Worm (Caenorhabditis elegans): Measurements from ENCODE around the gene frpr-8.

frpr-8 gene

ce11 chrX:8718153-8718552 lies 20.5 kb downstream of the frpr-8 start (continued):
- TF ChIP-seq sox-4 (tag; optimal IDR thresholded peaks at IDR 0.05), result no peak

- TF ChIP-seq Y22D7AL.16 (tag; optimal IDR thresholded peaks at IDR 0.05) (no peak), che-1 (tag; optimal IDR thresholded peaks at IDR 0.05) (no peak), pha-4 (tag; optimal IDR thresholded peaks at IDR 0.05) (no peak), dve-1 (tag; optimal IDR thresholded peaks at IDR 0.05) (no peak), elt-4 (tag; optimal IDR thresholded peaks at IDR 0.05) (no peak), ztf-16 (tag; optimal IDR thresholded peaks at IDR 0.05) (no peak), hlh-8 (tag; optimal IDR thresholded peaks at IDR 0.05) (no peak), C38D4.7 (GFP tag; optimal IDR thresholded peaks at IDR 0.05) (no peak), T23F11.4 (GFP tag; optimal IDR thresholded peaks at IDR 0.05) (no peak), gmeb-2 (tag; optimal IDR thresholded peaks at IDR 0.05) (no peak), pros-1 (tag; optimal IDR thresholded peaks at IDR 0.05) (no peak), nfya-1 (tag; optimal IDR thresholded peaks at IDR 0.05) (no peak), ceh-22 (tag; optimal IDR thresholded peaks at IDR 0.05) (no peak), nhr-232 (tag; optimal IDR thresholded peaks at IDR 0.05) (no peak), unc-86 (tag; optimal IDR thresholded peaks at IDR 0.05) (no peak), ceh-18 (tag; optimal IDR thresholded peaks at IDR 0.05) (no peak), tbx-2 (tag; optimal IDR thresholded peaks at IDR 0.05) (no peak)
These were observed 21.2 kb downstream of the frpr-8 start, which contains the start of gene F53A9.8 for ce11 chrX:8718856-8719255. Gene F53A9.8, minus strand, starts transcription at chrX:8718904.

ce11 chrX:8719888-8720287 lies 22.3 kb downstream of the frpr-8 start:
- TF ChIP-seq gmeb-2 (tag; optimal IDR thresholded peaks at IDR 0.05), result no peak
- no peak for TF ChIP-seq pat-9 (tag; optimal IDR thresholded peaks at IDR 0.05)
- TF ChIP-seq T23F11.4 (GFP tag; optimal IDR thresholded peaks at IDR 0.05), result no peak
- no peak for TF ChIP-seq dve-1 (tag; optimal IDR thresholded peaks at IDR 0.05)
- no peak for TF ChIP-seq ref-2 (tag; optimal IDR thresholded peaks at IDR 0.05)
- no peak for TF ChIP-seq pha-4 (tag; optimal IDR thresholded peaks at IDR 0.05)
- TF ChIP-seq npax-4 (tag; optimal IDR thresholded peaks at IDR 0.05), result no peak
- no peak for TF ChIP-seq madf-2 (tag; optimal IDR thresholded peaks at IDR 0.05)
- TF ChIP-seq hlh-15 (tag; optimal IDR thresholded peaks at IDR 0.05), result no peak
- TF ChIP-seq ttx-3 (tag; optimal IDR thresholded peaks at IDR 0.05), result no peak
- TF ChIP-seq C38D4.7 (GFP tag; optimal IDR thresholded peaks at IDR 0.05), result no peak
- no peak for TF ChIP-seq che-1 (tag; optimal IDR thresholded peaks at IDR 0.05)
- no peak for TF ChIP-seq nhr-232 (tag; optimal IDR thresholded peaks at IDR 0.05)
- TF ChIP-seq tbx-2 (tag; optimal IDR thresholded peaks at IDR 0.05), result no peak
- no peak for TF ChIP-seq sox-2 (GFP tag; IDR thresholded peaks at IDR 0.05)
- TF ChIP-seq K09A11.1 (tag; optimal IDR thresholded peaks at IDR 0.05; ENCODE audit: insufficient read depth), result no peak
- TF ChIP-seq ceh-2 (tag; optimal IDR thresholded peaks at IDR 0.05), result no peak
- TF ChIP-seq nfya-1 (tag; optimal IDR thresholded peaks at IDR 0.05), result no peak
- no peak for TF ChIP-seq lin-11 (tag; optimal IDR thresholded peaks at IDR 0.05)
- TF ChIP-seq hlh-8 (tag; optimal IDR thresholded peaks at IDR 0.05), result no peak

ce11 chrX:8720658-8721057 lies 23.0 kb downstream of the frpr-8 start, which contains the start of gene F53A9.9:
Gene F53A9.9, minus strand, starts transcription at chrX:8720758.
- no peak for TF ChIP-seq unc-86 (tag; optimal IDR thresholded peaks at IDR 0.05)

ce11 chrX:8721273-8721672 lies 23.7 kb downstream of the frpr-8 start:
- no peak for TF ChIP-seq zip-5 (tag; optimal IDR thresholded peaks at IDR 0.05)
- no peak for TF ChIP-seq odd-2 (tag; optimal IDR thresholded peaks at IDR 0.05)
- no peak for TF ChIP-seq ztf-16 (tag; optimal IDR thresholded peaks at IDR 0.05)
- TF ChIP-seq ref-2 (tag; optimal IDR thresholded peaks at IDR 0.05), result no peak
- TF ChIP-seq ceh-34 (tag; optimal IDR thresholded peaks at IDR 0.05), result no peak

ce11 chrX:8723127-8723600 lies 25.5 kb downstream of the frpr-8 start, which contains the start of gene tnt-2:
Gene tnt-2, minus strand, starts transcription at chrX:8723550.
- TF ChIP-seq unc-42 (tag; optimal IDR thresholded peaks at IDR 0.05) (no peak), elt-4 (tag; optimal IDR thresholded peaks at IDR 0.05) (no peak), syd-9 (tag; optimal IDR thresholded peaks at IDR 0.05) (no peak), ceh-19 (GFP tag; optimal IDR thresholded peaks at IDR 0.05) (no peak), ceh-48 (tag; optimal IDR thresholded peaks at IDR 0.05) (no peak), ceh-6 (GFP tag; optimal IDR thresholded peaks at IDR 0.05) (no peak), ceh-14 (tag; optimal IDR thresholded peaks at IDR 0.05) (no peak), che-1 (tag; optimal IDR thresholded peaks at IDR 0.05) (no peak)

Measured in whole organism, late embryonic.